Fruit fly (Drosophila melanogaster) whole organism, prepupa: ENCODE data around the gene CG31176.

ENCODE experiments used
- Blimp-1 ChIP-seq: fragments of 200-800 bp; sonication (Bioruptor generic); optimal IDR thresholded peaks from 3 replicates; lab custom pipeline; 2017; ENCODE audit warnings: missing biosample characterization, missing genetic modification characterization, mild to moderate bottlenecking, moderate library complexity, missing genetic modification reagents
- CG10631 ChIP-seq: fragments of 200-800 bp; sonication (Bioruptor generic); optimal IDR thresholded peaks from 2 replicates; lab custom pipeline; 2016; ENCODE audit warnings: missing biosample characterization, missing genetic modification characterization
- CG16779 ChIP-seq: fragments of 200-800 bp; sonication (Bioruptor generic); optimal IDR thresholded peaks from 3 replicates; lab custom pipeline; 2017; ENCODE audit warnings: missing biosample characterization, mild to moderate bottlenecking, missing genetic modification characterization
- CG9139 ChIP-seq: fragments of 200-800 bp; sonication (Bioruptor generic); optimal IDR thresholded peaks from 3 replicates; lab custom pipeline; 2017; ENCODE audit warnings: missing biosample characterization, mild to moderate bottlenecking, missing genetic modification characterization
- Hr39 ChIP-seq: fragments of 200-800 bp; sonication (Bioruptor generic); optimal IDR thresholded peaks from 2 replicates; lab custom pipeline; 2016; ENCODE audit warnings: missing biosample characterization, missing genetic modification characterization

dm6 chr3R:21633781-21634102 lies 85.7 kb downstream of the CG31176 start:
- TF ChIP-seq Hr39 (GFP tag; lab: Kevin White, UChicago) (no peak), CG10631 (GFP tag; lab: Kevin White, UChicago) (no peak), CG16779 (no peak), Blimp-1 (no peak), CG9139 (GFP tag; lab: Kevin White, UChicago) (no peak)
